Fruit fly (Drosophila melanogaster) whole organism, pupa: Measurements from ENCODE around the gene CG31493.

Source experiments
- CG14655 ChIP-seq: fragments of 200-800 bp; sonication (Bioruptor generic); optimal IDR thresholded peaks from 3 replicates; lab custom pipeline; 2017; ENCODE audit warnings: mild to moderate bottlenecking, missing biosample characterization, missing genetic modification reagents, missing genetic modification characterization
- CG15710 ChIP-seq: fragments of 200-800 bp; sonication (Bioruptor generic); optimal IDR thresholded peaks from 2 replicates; lab custom pipeline; 2018; ENCODE audit warnings: missing biosample characterization, mild to moderate bottlenecking, missing genetic modification characterization, moderate library complexity
- D1 ChIP-seq: fragments of 200-800 bp; sonication (Bioruptor generic); optimal IDR thresholded peaks from 2 replicates; lab custom pipeline; 2018; ENCODE audit warnings: missing biosample characterization, mild to moderate bottlenecking, missing genetic modification characterization, moderate library complexity
- Pif1A ChIP-seq: fragments of 200-800 bp; sonication (Bioruptor generic); optimal IDR thresholded peaks from 3 replicates; lab custom pipeline; 2016; ENCODE audit warnings: missing biosample characterization, missing genetic modification characterization
- Snoo ChIP-seq: fragments of 200-800 bp; sonication (Bioruptor generic); optimal IDR thresholded peaks from 3 replicates; lab custom pipeline; 2017; ENCODE audit warnings: missing biosample characterization, mild to moderate bottlenecking, missing genetic modification characterization, inconsistent platforms

DNA sequence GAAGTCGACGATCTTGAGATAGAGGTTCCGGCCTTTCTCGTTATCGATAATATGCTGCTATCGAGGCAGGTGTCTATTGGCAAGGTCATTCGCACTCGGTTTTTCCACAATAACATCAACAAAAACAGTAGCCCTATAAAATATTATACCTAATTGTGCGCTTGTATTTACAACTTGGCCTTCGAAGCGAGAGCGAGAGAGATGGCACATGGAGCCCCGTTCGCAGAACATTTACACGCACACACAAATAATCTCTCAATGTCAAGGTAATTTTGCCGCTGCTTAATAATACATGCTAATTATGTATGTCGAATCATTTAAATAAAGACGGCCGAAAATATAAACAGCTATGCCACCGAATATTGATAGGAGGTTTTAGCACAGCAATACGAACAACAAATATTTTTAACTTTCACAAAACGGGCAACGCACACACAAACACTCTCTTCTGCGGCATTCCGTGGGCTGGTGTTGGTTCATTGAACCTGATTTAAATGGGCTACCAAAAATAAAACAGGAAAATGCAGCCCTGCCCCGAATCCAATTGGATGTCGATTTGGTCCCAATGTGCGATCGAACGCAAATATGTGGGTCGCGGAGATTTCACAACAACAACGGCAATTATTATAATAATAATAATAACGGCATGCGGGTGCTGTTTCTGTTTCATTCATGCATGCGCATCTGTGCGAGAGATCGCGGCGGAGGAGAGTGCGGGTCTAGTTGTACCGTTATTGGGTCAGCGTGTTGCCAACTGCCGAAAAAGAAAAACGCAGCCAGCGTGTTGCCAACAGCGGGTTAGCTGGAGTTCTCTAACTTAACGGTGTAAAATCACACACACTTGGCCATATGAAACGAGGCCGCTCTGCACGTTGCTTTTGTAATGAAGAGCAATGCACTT lies 8.9 kb upstream of the CG31493 start:
- TF ChIP-seq D1 (no peak), Pif1A (no peak), CG15710 (no peak), CG14655 (no peak), Snoo (tag; lab: Kevin White, UChicago) (no peak)
